Fruit fly (Drosophila melanogaster) whole organism, embryonic: ENCODE data around the gene ZnT63C.

Experiments
- B-H1 ChIP-seq: fragments of 200-800 bp; sonication (Bioruptor generic); IDR thresholded peaks from 3 replicates; pipeline ENCODE4 v1.3.6; 2022; ENCODE audit warnings: missing biosample characterization, missing genetic modification characterization
- Bgb ChIP-seq: fragments of 200-800 bp; sonication (Bioruptor generic); IDR thresholded peaks from 2 replicates; pipeline ENCODE4 v1.3.6; 2022; ENCODE audit warnings: missing biosample characterization, missing genetic modification characterization; ENCODE audit not compliant: partially characterized antibody
- C15 ChIP-seq: fragments of 200-800 bp; sonication (Bioruptor generic); IDR thresholded peaks from 3 replicates; pipeline ENCODE4 v1.3.6; 2022; ENCODE audit warnings: missing biosample characterization, missing genetic modification characterization
- CG10147 ChIP-seq: fragments of 200-800 bp; sonication (Bioruptor generic); optimal IDR thresholded peaks from 2 replicates; lab custom pipeline; 2019; ENCODE audit warnings: missing biosample characterization, mild to moderate bottlenecking, missing genetic modification characterization, moderate library complexity
- CG12071 ChIP-seq: fragments of 200-800 bp; sonication (Bioruptor generic); optimal IDR thresholded peaks from 3 replicates; lab custom pipeline; 2018; ENCODE audit warnings: missing biosample characterization, mild to moderate bottlenecking, missing genetic modification characterization
- CG13287 ChIP-seq: fragments of 200-800 bp; sonication (Bioruptor generic); IDR thresholded peaks from 2 replicates; pipeline ENCODE4 v1.3.6; 2022; ENCODE audit warnings: missing biosample characterization, missing genetic modification characterization; ENCODE audit not compliant: partially characterized antibody
- CG14441 ChIP-seq: fragments of 200-800 bp; sonication (Bioruptor generic); IDR thresholded peaks from 2 replicates; pipeline ENCODE4 v1.3.6; 2022; ENCODE audit warnings: missing biosample characterization, missing genetic modification characterization
- CG17328 ChIP-seq: fragments of 200-800 bp; sonication (Bioruptor generic); IDR thresholded peaks from 2 replicates; pipeline ENCODE4 v1.3.6; 2022; ENCODE audit warnings: missing biosample characterization, missing genetic modification characterization
- CG17802 ChIP-seq: fragments of 200-800 bp; sonication (Bioruptor generic); optimal IDR thresholded peaks from 2 replicates; lab custom pipeline; 2018; ENCODE audit warnings: missing biosample characterization, mild to moderate bottlenecking, missing genetic modification characterization, moderate library complexity
- CG17829 ChIP-seq: fragments of 200-800 bp; optimal IDR thresholded peaks from 2 replicates; lab custom pipeline; 2019; ENCODE audit warnings: missing biosample characterization, mild to moderate bottlenecking, missing genetic modification characterization, moderate library complexity
- CG2712 ChIP-seq: fragments of 200-800 bp; optimal IDR thresholded peaks from 3 replicates; lab custom pipeline; 2019; ENCODE audit warnings: missing biosample characterization, mild to moderate bottlenecking, missing genetic modification characterization, moderate library complexity
- CG33213 ChIP-seq: fragments of 200-800 bp; sonication (Bioruptor generic); optimal IDR thresholded peaks from 3 replicates; lab custom pipeline; 2016; ENCODE audit warnings: missing biosample characterization, missing genetic modification characterization
- CG33557 ChIP-seq: fragments of 200-800 bp; sonication (Bioruptor generic); optimal IDR thresholded peaks from 2 replicates; lab custom pipeline; 2019; ENCODE audit warnings: missing biosample characterization, mild to moderate bottlenecking, missing genetic modification characterization, moderate library complexity
- CG34376 ChIP-seq: fragments of 200-800 bp; sonication (Bioruptor generic); optimal IDR thresholded peaks from 2 replicates; lab custom pipeline; 2018; ENCODE audit warnings: missing biosample characterization, mild to moderate bottlenecking, missing genetic modification characterization
- CG7839 ChIP-seq: fragments of 200-800 bp; sonication (Bioruptor generic); optimal IDR thresholded peaks from 3 replicates; lab custom pipeline; 2018; ENCODE audit warnings: missing biosample characterization, mild to moderate bottlenecking, missing genetic modification characterization, moderate library complexity
- CG8089 ChIP-seq: fragments of 200-800 bp; sonication (Bioruptor generic); optimal IDR thresholded peaks from 3 replicates; lab custom pipeline; 2016; ENCODE audit warnings: missing biosample characterization, missing genetic modification characterization
- CG8359 ChIP-seq: fragments of 200-800 bp; sonication (Bioruptor generic); optimal IDR thresholded peaks from 2 replicates; lab custom pipeline; 2017; ENCODE audit warnings: missing biosample characterization, mild to moderate bottlenecking, missing genetic modification characterization, borderline replicate concordance
- CG8478 ChIP-seq: fragments of >200 bp; optimal IDR thresholded peaks from 2 replicates; lab custom pipeline; 2018
- CG8924 ChIP-seq: fragments of 200-800 bp; optimal IDR thresholded peaks from 3 replicates; lab custom pipeline; 2019; ENCODE audit warnings: missing biosample characterization, mild to moderate bottlenecking, missing genetic modification characterization, moderate library complexity
- H15 ChIP-seq: fragments of 200-800 bp; sonication (Bioruptor generic); IDR thresholded peaks from 3 replicates; pipeline ENCODE4 v1.3.6; 2022; ENCODE audit warnings: missing biosample characterization, missing genetic modification characterization
- Hand ChIP-seq: fragments of 200-800 bp; sonication (Bioruptor generic); optimal IDR thresholded peaks from 2 replicates; lab custom pipeline; 2017; ENCODE audit warnings: mild to moderate bottlenecking, missing biosample characterization, missing genetic modification reagents, missing genetic modification characterization
- Hmr ChIP-seq: fragments of 200-800 bp; sonication (Bioruptor generic); optimal IDR thresholded peaks from 3 replicates; lab custom pipeline; 2017; ENCODE audit warnings: mild to moderate bottlenecking, missing biosample characterization, missing genetic modification reagents, missing genetic modification characterization
- Hr3 ChIP-seq: fragments of 200-800 bp; sonication (Bioruptor generic); optimal IDR thresholded peaks from 3 replicates; lab custom pipeline; 2016; ENCODE audit warnings: missing biosample characterization, missing genetic modification characterization
- Lim3 ChIP-seq: fragments of 200-800 bp; sonication (Bioruptor generic); IDR thresholded peaks from 2 replicates; pipeline ENCODE4 v1.3.6; 2022; ENCODE audit warnings: missing biosample characterization, missing genetic modification characterization
- Lpt ChIP-seq: fragments of >200 bp; optimal IDR thresholded peaks from 2 replicates; lab custom pipeline; 2018; ENCODE audit warnings: missing biosample characterization, missing genetic modification characterization
- Myb ChIP-seq: fragments of 200-800 bp; sonication (Bioruptor generic); optimal IDR thresholded peaks from 2 replicates; lab custom pipeline; 2016; ENCODE audit warnings: missing biosample characterization, missing genetic modification characterization
- Nf-YC ChIP-seq: fragments of 200-800 bp; optimal IDR thresholded peaks from 3 replicates; lab custom pipeline; 2019; ENCODE audit warnings: missing biosample characterization, mild to moderate bottlenecking, missing genetic modification characterization, moderate library complexity
- Scr ChIP-seq: fragments of 200-800 bp; sonication (Bioruptor generic); IDR thresholded peaks from 2 replicates; pipeline ENCODE4 v1.3.6; 2022; ENCODE audit warnings: missing biosample characterization, missing genetic modification characterization; ENCODE audit not compliant: partially characterized antibody
- Sin3A ChIP-seq: fragments of >200 bp; optimal IDR thresholded peaks from 2 replicates; lab custom pipeline; 2018
- Six4 ChIP-seq: fragments of 200-800 bp; sonication (Bioruptor generic); optimal IDR thresholded peaks from 2 replicates; lab custom pipeline; 2016; ENCODE audit warnings: missing biosample characterization, missing genetic modification characterization
- Sry-β ChIP-seq: fragments of 200-800 bp; sonication (Bioruptor generic); optimal IDR thresholded peaks from 2 replicates; lab custom pipeline; 2018; ENCODE audit warnings: missing biosample characterization, mild to moderate bottlenecking, missing genetic modification characterization, moderate library complexity
- Sry-δ ChIP-seq: fragments of 200-800 bp; sonication (Bioruptor generic); optimal IDR thresholded peaks from 2 replicates; lab custom pipeline; 2016; ENCODE audit warnings: missing biosample characterization, missing genetic modification characterization
- al ChIP-seq: fragments of 200-800 bp; sonication (Bioruptor generic); IDR thresholded peaks from 2 replicates; pipeline ENCODE4 v1.3.6; 2022; ENCODE audit warnings: missing biosample characterization, missing genetic modification characterization
- bab2 ChIP-seq: fragments of 200-800 bp; sonication (Bioruptor generic); optimal IDR thresholded peaks from 2 replicates; lab custom pipeline; 2016; ENCODE audit warnings: missing biosample characterization, missing genetic modification characterization
- bsh ChIP-seq, 2 experiments: fragments of 200-800 bp; sonication (Bioruptor generic); optimal IDR thresholded peaks; 2 replicates each; lab custom pipeline; 2017 to 2018; ENCODE audit warnings: mild to moderate bottlenecking in 2 of 2, missing biosample characterization in 2 of 2, missing genetic modification characterization in 2 of 2, moderate library complexity in 1 of 2
- btn ChIP-seq: fragments of 200-800 bp; sonication (Bioruptor generic); optimal IDR thresholded peaks from 2 replicates; lab custom pipeline; 2016; ENCODE audit warnings: missing biosample characterization, missing genetic modification characterization
- dpn ChIP-seq, 2 experiments: fragments of 200-800 bp; sonication (Bioruptor generic); optimal IDR thresholded peaks; 3 replicates each; lab custom pipeline; 2016; ENCODE audit warnings: missing biosample characterization in 2 of 2, missing genetic modification characterization in 2 of 2
- gfzf ChIP-seq: fragments of 200-800 bp; sonication (Bioruptor generic); optimal IDR thresholded peaks from 2 replicates; lab custom pipeline; 2016; ENCODE audit warnings: missing biosample characterization, mild to moderate bottlenecking, missing genetic modification characterization, moderate library complexity
- ham ChIP-seq: fragments of 200-800 bp; sonication (Bioruptor generic); IDR thresholded peaks from 2 replicates; pipeline ENCODE4 v1.3.6; 2022; ENCODE audit warnings: missing biosample characterization, missing genetic modification characterization
- kay ChIP-seq: fragments of 200-800 bp; sonication (Bioruptor generic); optimal IDR thresholded peaks from 2 replicates; lab custom pipeline; 2016; ENCODE audit warnings: missing biosample characterization, missing genetic modification characterization
- kni ChIP-seq: fragments of 200-800 bp; sonication (Bioruptor generic); optimal IDR thresholded peaks from 3 replicates; lab custom pipeline; 2017; ENCODE audit warnings: mild to moderate bottlenecking, missing biosample characterization, missing genetic modification reagents, missing genetic modification characterization
- lmd ChIP-seq: fragments of 200-800 bp; sonication (Bioruptor generic); IDR thresholded peaks from 2 replicates; pipeline ENCODE4 v1.3.6; 2022; ENCODE audit warnings: missing biosample characterization, missing genetic modification characterization
- mirr ChIP-seq: fragments of 200-800 bp; sonication (Bioruptor generic); optimal IDR thresholded peaks from 3 replicates; lab custom pipeline; 2018; ENCODE audit warnings: missing biosample characterization, mild to moderate bottlenecking, missing genetic modification characterization
- oc ChIP-seq: fragments of 200-800 bp; sonication (Bioruptor generic); optimal IDR thresholded peaks from 2 replicates; lab custom pipeline; 2018; ENCODE audit warnings: missing biosample characterization, mild to moderate bottlenecking, missing genetic modification characterization, moderate library complexity
- sob ChIP-seq: fragments of 200-800 bp; sonication (Bioruptor generic); IDR thresholded peaks from 2 replicates; pipeline ENCODE4 v1.3.6; 2022; ENCODE audit warnings: missing biosample characterization, missing genetic modification characterization
- tio ChIP-seq: fragments of 200-800 bp; sonication (Bioruptor generic); optimal IDR thresholded peaks from 2 replicates; lab custom pipeline; 2017; ENCODE audit warnings: missing biosample characterization, missing genetic modification characterization, inconsistent platforms
- tx ChIP-seq: fragments of 200-800 bp; sonication (Bioruptor generic); optimal IDR thresholded peaks from 2 replicates; lab custom pipeline; 2016; ENCODE audit warnings: missing biosample characterization, missing genetic modification characterization
- zen ChIP-seq: fragments of 200-800 bp; sonication (Bioruptor generic); optimal IDR thresholded peaks from 3 replicates; lab custom pipeline; 2018; ENCODE audit warnings: missing biosample characterization, mild to moderate bottlenecking, missing genetic modification characterization, moderate library complexity
- zf30C ChIP-seq: fragments of 200-800 bp; sonication (Bioruptor generic); optimal IDR thresholded peaks from 3 replicates; lab custom pipeline; 2018; ENCODE audit warnings: missing biosample characterization, mild to moderate bottlenecking, missing genetic modification characterization

Gene ZnT63C

dm6 chr3L:3335688-3336087, 32.2 kb downstream of the ZnT63C start, which contains the start of gene Drsl1:
Drsl1 (minus strand) TSS chr3L:3335788.
- TF ChIP-seq CG8924 (no peak), Nf-YC (tag; lab: Kevin White, UChicago) (no peak), Hand (no peak), Lim3 (GFP tag; lab: Robert Waterston, UW) (no peak), tio (GFP tag; lab: Kevin White, UChicago) (no peak), CG8089 (GFP tag; lab: Kevin White, UChicago) (no peak), btn (GFP tag; lab: Kevin White, UChicago) (no peak), Scr (GFP tag; lab: Robert Waterston, UW) (no peak), lmd (no peak), Six4 (no peak), Lpt (no peak), ham (GFP tag; lab: Robert Waterston, UW) (no peak), CG33213 (GFP tag; lab: Kevin White, UChicago) (no peak), CG8359 (GFP tag; lab: Kevin White, UChicago) (no peak), Hmr (GFP tag; lab: Kevin White, UChicago) (no peak)

dm6 chr3L:3336368-3337164, 33.1 kb downstream of the ZnT63C start, which contains the start of the genes Drsl6 and kst:
Drsl6 (minus strand) TSS chr3L:3336418.
kst (plus strand) TSS chr3L:3336860.
- TF ChIP-seq kni (GFP tag; lab: Kevin White, UChicago) (peak; percentile 78), CG17829 (tag; lab: Kevin White, UChicago) (peak; percentile 45), bab2 (GFP tag; lab: Kevin White, UChicago) (peak; percentile 2), Bgb (GFP tag; lab: Robert Waterston, UW) (peak; percentile 72), CG34376 (GFP tag; lab: Kevin White, UChicago) (peak; percentile 62), CG13287 (GFP tag; lab: Robert Waterston, UW) (peak; percentile 73), kay (GFP tag; lab: Kevin White, UChicago) (no peak), al (GFP tag; lab: Robert Waterston, UW) (no peak), CG33557 (GFP tag; lab: Kevin White, UChicago) (peak; percentile 19), CG12071 (GFP tag; lab: Kevin White, UChicago) (peak; percentile 1), Hr3 (no peak), zen (tag; lab: Kevin White, UChicago) (peak; percentile 56), C15 (GFP tag; lab: Robert Waterston, UW) (0 out of 3 replicates have a peak, but pooled peaks have one; percentile 9), Myb (GFP tag; lab: Kevin White, UChicago) (peak; percentile 96), sob (GFP tag; lab: Robert Waterston, UW) (peak; percentile 58; the same call in 1 of the 2 replicates), CG17328 (GFP tag; lab: Robert Waterston, UW) (no peak), CG8478 (lab: Kevin White, UChicago) (no peak), B-H1 (GFP tag; lab: Robert Waterston, UW) (no peak), dpn (GFP tag; optimal IDR thresholded peaks at IDR 0.05; lab: Kevin White, UChicago) (peak in 1 of 2 experiments; percentile 27), bsh (GFP tag; optimal IDR thresholded peaks at IDR 0.05; lab: Kevin White, UChicago) (peak in 1 of 2 experiments; percentile 9), oc (tag; lab: Kevin White, UChicago) (peak; percentile 73), H15 (GFP tag; lab: Robert Waterston, UW) (no peak), CG2712 (tag; lab: Kevin White, UChicago) (peak; percentile 83), Sry-δ (peak; percentile 50), mirr (GFP tag; lab: Kevin White, UChicago) (peak; percentile 12), zf30C (GFP tag; lab: Kevin White, UChicago) (peak; percentile 33), gfzf (peak; percentile 88), CG7839 (tag; lab: Kevin White, UChicago) (no peak), CG17802 (tag; lab: Kevin White, UChicago) (no peak), tx (GFP tag; lab: Kevin White, UChicago) (no peak), CG14441 (GFP tag; lab: Robert Waterston, UW) (0 out of 2 replicates have a peak, but pooled peaks have one; percentile 23), Sry-β (GFP tag; lab: Kevin White, UChicago) (peak; percentile 25), Sin3A (lab: Kevin White, UChicago) (peak; percentile 16), CG10147 (GFP tag; lab: Kevin White, UChicago) (no peak)
